Fruit fly (Drosophila melanogaster) whole organism, embryonic: ENCODE results near the gene CG10445.

Source experiments
- Awh ChIP-seq: fragments of 200-800 bp; sonication (Bioruptor generic); IDR thresholded peaks from 2 replicates; pipeline ENCODE4, ENCODE4 v1.3.6; 2022; ENCODE audit warnings: missing biosample characterization, missing genetic modification characterization
- CG10431 ChIP-seq: fragments of 200-800 bp; sonication (Bioruptor generic); optimal IDR thresholded peaks from 3 replicates; lab custom pipeline; 2018; ENCODE audit warnings: missing biosample characterization, mild to moderate bottlenecking, missing genetic modification characterization
- CG10543 ChIP-seq: fragments of 200-800 bp; sonication (Bioruptor generic); optimal IDR thresholded peaks from 3 replicates; lab custom pipeline; 2017; ENCODE audit warnings: missing biosample characterization, mild to moderate bottlenecking, missing genetic modification characterization, moderate library complexity
- CG10654 ChIP-seq: fragments of 200-800 bp; sonication (Bioruptor generic); optimal IDR thresholded peaks from 2 replicates; lab custom pipeline; 2016; ENCODE audit warnings: missing biosample characterization, missing genetic modification characterization
- CG11696 ChIP-seq: fragments of 200-800 bp; sonication (Bioruptor generic); IDR thresholded peaks from 2 replicates; pipeline ENCODE4 v1.3.6; 2022; ENCODE audit warnings: missing biosample characterization, missing genetic modification characterization
- CG12071 ChIP-seq: fragments of 200-800 bp; sonication (Bioruptor generic); optimal IDR thresholded peaks from 3 replicates; lab custom pipeline; 2018; ENCODE audit warnings: missing biosample characterization, mild to moderate bottlenecking, missing genetic modification characterization
- CG12219 ChIP-seq: fragments of 200-800 bp; sonication (Bioruptor generic); optimal IDR thresholded peaks from 3 replicates; lab custom pipeline; 2018; ENCODE audit warnings: missing biosample characterization, mild to moderate bottlenecking, missing genetic modification characterization
- CG1529 ChIP-seq: fragments of 200-800 bp; sonication (Bioruptor generic); optimal IDR thresholded peaks from 3 replicates; lab custom pipeline; 2018; ENCODE audit warnings: missing biosample characterization, missing genetic modification characterization
- CG18262 ChIP-seq: fragments of 200-800 bp; optimal IDR thresholded peaks from 3 replicates; lab custom pipeline; 2019; ENCODE audit warnings: missing biosample characterization, mild to moderate bottlenecking, missing genetic modification characterization, moderate library complexity
- CG30431 ChIP-seq: fragments of 200-800 bp; sonication (Bioruptor generic); optimal IDR thresholded peaks from 2 replicates; lab custom pipeline; 2017; ENCODE audit warnings: missing biosample characterization, missing genetic modification characterization
- CG31224 ChIP-seq: fragments of 200-800 bp; sonication (Bioruptor generic); IDR thresholded peaks from 2 replicates; pipeline ENCODE4 v1.3.6; 2022; ENCODE audit warnings: missing biosample characterization, missing genetic modification characterization
- CG34422 ChIP-seq: fragments of 200-800 bp; sonication (Bioruptor generic); IDR thresholded peaks from 3 replicates; pipeline ENCODE4 v1.3.6; 2022; ENCODE audit warnings: missing biosample characterization, missing genetic modification characterization
- CG4360 ChIP-seq: fragments of 200-800 bp; sonication (Bioruptor generic); IDR thresholded peaks from 2 replicates; pipeline ENCODE4 v1.3.6; 2022; ENCODE audit warnings: missing biosample characterization, missing genetic modification characterization
- CG4424 ChIP-seq: fragments of 200-800 bp; sonication (Bioruptor generic); optimal IDR thresholded peaks from 3 replicates; lab custom pipeline; 2016; ENCODE audit warnings: missing biosample characterization, missing genetic modification characterization
- CG5953 ChIP-seq: fragments of 200-800 bp; sonication (Bioruptor generic); IDR thresholded peaks from 2 replicates; pipeline ENCODE4 v1.3.6; 2022; ENCODE audit warnings: missing biosample characterization, missing genetic modification characterization
- CG8765 ChIP-seq: fragments of 200-800 bp; sonication (Bioruptor generic); IDR thresholded peaks from 2 replicates; pipeline ENCODE4 v1.3.6; 2022; ENCODE audit warnings: missing biosample characterization, missing genetic modification characterization
- CG9437 ChIP-seq: fragments of 200-800 bp; sonication (Bioruptor generic); optimal IDR thresholded peaks from 2 replicates; lab custom pipeline; 2018; ENCODE audit warnings: missing biosample characterization, mild to moderate bottlenecking, missing genetic modification characterization
- CG9817 ChIP-seq: fragments of 200-800 bp; sonication (Bioruptor generic); optimal IDR thresholded peaks from 2 replicates; lab custom pipeline; 2018; ENCODE audit warnings: missing biosample characterization, mild to moderate bottlenecking, missing genetic modification characterization, moderate library complexity
- CHES-1-like ChIP-seq: fragments of 200-800 bp; sonication (Bioruptor generic); optimal IDR thresholded peaks from 2 replicates; lab custom pipeline; 2016; ENCODE audit warnings: missing biosample characterization, missing genetic modification characterization
- CkIIα-i1 ChIP-seq: fragments of 200-800 bp; sonication (Bioruptor generic); IDR thresholded peaks from 2 replicates; pipeline ENCODE4 v1.3.6; 2022; ENCODE audit warnings: missing biosample characterization, missing genetic modification characterization
- Lpt ChIP-seq: fragments of >200 bp; optimal IDR thresholded peaks from 2 replicates; lab custom pipeline; 2018; ENCODE audit warnings: missing biosample characterization, missing genetic modification characterization
- Mes4 ChIP-seq: fragments of 200-800 bp; sonication (Bioruptor generic); optimal IDR thresholded peaks from 2 replicates; lab custom pipeline; 2016; ENCODE audit warnings: missing biosample characterization, missing genetic modification characterization
- NFAT ChIP-seq: fragments of 200-800 bp; sonication (Bioruptor generic); IDR thresholded peaks from 2 replicates; pipeline ENCODE4 v1.3.6; 2022; ENCODE audit warnings: missing biosample characterization, missing genetic modification characterization
- PHDP ChIP-seq: fragments of 200-800 bp; sonication (Bioruptor generic); optimal IDR thresholded peaks from 3 replicates; lab custom pipeline; 2018; ENCODE audit warnings: missing biosample characterization, mild to moderate bottlenecking, missing genetic modification characterization, moderate library complexity
- Poxn ChIP-seq: fragments of 200-800 bp; sonication (Bioruptor generic); IDR thresholded peaks from 2 replicates; pipeline ENCODE4 v1.3.6; 2022; ENCODE audit warnings: missing biosample characterization, missing genetic modification characterization
- Rfx ChIP-seq: fragments of 200-800 bp; sonication (Bioruptor generic); IDR thresholded peaks from 2 replicates; pipeline ENCODE4 v1.3.6; 2022; ENCODE audit warnings: missing biosample characterization, missing genetic modification characterization
- Spps ChIP-seq: fragments of 200-800 bp; sonication (Bioruptor generic); optimal IDR thresholded peaks from 2 replicates; lab custom pipeline; 2018; ENCODE audit warnings: missing biosample characterization, mild to moderate bottlenecking, missing genetic modification characterization
- bab2 ChIP-seq: fragments of 200-800 bp; sonication (Bioruptor generic); optimal IDR thresholded peaks from 2 replicates; lab custom pipeline; 2016; ENCODE audit warnings: missing biosample characterization, missing genetic modification characterization
- br ChIP-seq: fragments of >200 bp; optimal IDR thresholded peaks from 2 replicates; lab custom pipeline; 2017
- chn ChIP-seq: fragments of 200-800 bp; sonication (Bioruptor generic); optimal IDR thresholded peaks from 2 replicates; lab custom pipeline; 2016; ENCODE audit warnings: missing biosample characterization, missing genetic modification characterization
- corto ChIP-seq: fragments of 200-800 bp; sonication (Bioruptor generic); optimal IDR thresholded peaks from 2 replicates; lab custom pipeline; 2016; ENCODE audit warnings: missing biosample characterization, mild to moderate bottlenecking, missing genetic modification characterization, moderate library complexity
- croc ChIP-seq: fragments of 200-800 bp; sonication (Bioruptor generic); conservative IDR thresholded peaks from 3 replicates; pipeline ENCODE4 v1.3.6; 2022; ENCODE audit warnings: missing biosample characterization, missing genetic modification characterization
- crp ChIP-seq, 2 experiments: fragments of 200-800 bp; sonication (Bioruptor generic); optimal IDR thresholded peaks; 2 replicates in 1 of 2; 3 replicates in 1 of 2; lab custom pipeline; 2017; ENCODE audit warnings: missing biosample characterization in 2 of 2, missing genetic modification characterization in 2 of 2, mild to moderate bottlenecking in 1 of 2, moderate library complexity in 1 of 2
- cwo ChIP-seq: fragments of 200-800 bp; sonication (Bioruptor generic); optimal IDR thresholded peaks from 3 replicates; lab custom pipeline; 2017; ENCODE audit warnings: missing biosample characterization, missing genetic modification characterization, mild to moderate bottlenecking, moderate library complexity, missing genetic modification reagents
- dimm ChIP-seq: fragments of 200-800 bp; sonication (Bioruptor generic); IDR thresholded peaks from 2 replicates; pipeline ENCODE4 v1.3.6; 2022; ENCODE audit warnings: missing biosample characterization, missing genetic modification characterization
- ems ChIP-seq: fragments of 200-800 bp; sonication (Bioruptor generic); optimal IDR thresholded peaks from 3 replicates; lab custom pipeline; 2016; ENCODE audit warnings: missing biosample characterization, missing genetic modification characterization
- fru ChIP-seq: fragments of >200 bp; optimal IDR thresholded peaks from 2 replicates; lab custom pipeline; 2017
- gsb-n ChIP-seq: fragments of 200-800 bp; sonication (Bioruptor generic); optimal IDR thresholded peaks from 3 replicates; lab custom pipeline; 2018; ENCODE audit warnings: missing biosample characterization, mild to moderate bottlenecking, missing genetic modification characterization
- ken ChIP-seq: fragments of 200-800 bp; sonication (Bioruptor generic); IDR thresholded peaks from 3 replicates; pipeline ENCODE4 v1.3.6; 2022; ENCODE audit warnings: missing biosample characterization, missing genetic modification characterization
- mam ChIP-seq: fragments of 200-800 bp; sonication (Bioruptor generic); optimal IDR thresholded peaks from 3 replicates; lab custom pipeline; 2016; ENCODE audit warnings: missing biosample characterization, missing genetic modification characterization
- nau ChIP-seq: fragments of 200-800 bp; sonication (Bioruptor generic); optimal IDR thresholded peaks from 3 replicates; lab custom pipeline; 2017; ENCODE audit warnings: missing biosample characterization, mild to moderate bottlenecking, missing genetic modification characterization, missing genetic modification reagents
- nom ChIP-seq: fragments of 200-800 bp; sonication (Bioruptor generic); optimal IDR thresholded peaks from 2 replicates; lab custom pipeline; 2017; ENCODE audit warnings: missing biosample characterization, missing genetic modification characterization, mild to moderate bottlenecking, moderate library complexity, missing genetic modification reagents
- p53 ChIP-seq: fragments of 200-800 bp; sonication (Bioruptor generic); optimal IDR thresholded peaks from 2 replicates; lab custom pipeline; 2016; ENCODE audit warnings: missing biosample characterization, missing genetic modification characterization
- rib ChIP-seq: fragments of 200-800 bp; sonication (Bioruptor generic); IDR thresholded peaks from 2 replicates; pipeline ENCODE4 v1.3.6; 2022; ENCODE audit warnings: missing biosample characterization, missing genetic modification characterization
- shn ChIP-seq: fragments of 200-800 bp; sonication (Bioruptor generic); optimal IDR thresholded peaks from 3 replicates; lab custom pipeline; 2016; ENCODE audit warnings: missing biosample characterization, missing genetic modification characterization
- sisA ChIP-seq: fragments of 200-800 bp; sonication (Bioruptor generic); IDR thresholded peaks from 2 replicates; pipeline ENCODE4 v1.3.6; 2022; ENCODE audit warnings: missing biosample characterization, missing genetic modification characterization
- slbo ChIP-seq: fragments of 200-800 bp; sonication (Bioruptor generic); IDR thresholded peaks from 2 replicates; pipeline ENCODE4 v1.3.6; 2022; ENCODE audit warnings: missing biosample characterization, missing genetic modification characterization
- sqz ChIP-seq: fragments of 200-800 bp; sonication (Bioruptor generic); optimal IDR thresholded peaks from 3 replicates; lab custom pipeline; 2018; ENCODE audit warnings: missing biosample characterization, mild to moderate bottlenecking, missing genetic modification characterization
- tgo ChIP-seq: fragments of 200-800 bp; sonication (Bioruptor generic); IDR thresholded peaks from 3 replicates; pipeline ENCODE4 v1.3.6; 2022; ENCODE audit warnings: missing biosample characterization, missing genetic modification characterization
- twi ChIP-seq: fragments of 200-800 bp; optimal IDR thresholded peaks from 2 replicates; lab custom pipeline; 2019; ENCODE audit warnings: missing biosample characterization, mild to moderate bottlenecking, missing genetic modification characterization, moderate library complexity
- tx ChIP-seq: fragments of 200-800 bp; sonication (Bioruptor generic); optimal IDR thresholded peaks from 2 replicates; lab custom pipeline; 2016; ENCODE audit warnings: missing biosample characterization, missing genetic modification characterization
- zfh1 ChIP-seq: fragments of 200-800 bp; sonication (Bioruptor generic); IDR thresholded peaks from 3 replicates; pipeline ENCODE4 v1.3.6; 2022; ENCODE audit warnings: missing biosample characterization, missing genetic modification characterization

The CG10445 gene

DNA sequence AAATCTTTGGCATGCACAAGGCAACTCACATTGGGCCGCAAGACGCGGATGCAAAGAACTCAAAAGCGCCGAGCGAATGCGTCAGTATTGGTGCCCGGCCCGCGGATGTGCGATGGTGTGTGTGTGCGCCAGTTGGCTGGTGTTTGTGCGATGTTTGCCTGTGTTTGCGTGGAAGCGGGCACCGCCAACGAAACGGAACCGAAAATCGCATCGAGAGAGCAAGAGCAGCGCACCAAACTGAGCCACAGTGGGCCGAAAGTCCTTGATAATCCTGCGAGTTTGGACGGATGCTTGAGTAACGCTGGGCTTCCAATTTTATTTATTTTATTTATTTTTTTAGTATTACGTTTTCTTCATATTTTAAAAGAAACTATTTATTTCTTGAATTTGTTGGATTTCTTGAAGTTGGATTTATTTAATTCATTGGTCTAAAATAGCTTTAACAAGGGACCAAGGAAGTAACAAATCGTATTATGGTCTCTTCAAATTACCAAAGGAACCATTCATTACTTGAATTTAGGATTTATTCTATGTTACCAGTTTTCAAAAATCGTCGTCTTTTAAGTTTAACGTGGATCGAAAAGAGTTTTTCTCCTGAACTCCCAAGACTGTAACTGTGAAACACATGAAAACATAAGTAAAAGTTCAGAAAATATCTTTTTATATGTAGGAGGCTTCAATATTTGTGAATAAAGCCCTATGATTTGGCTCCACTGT is 42.8 kb upstream of the CG10445 start (continued):
- TF ChIP-seq fru (no peak), sisA (GFP tag; lab: Robert Waterston, UW) (0 out of 2 replicates have a peak, but pooled peaks have one; percentile 39), CG1529 (GFP tag; lab: Kevin White, UChicago) (peak; percentile 55), slbo (no peak), CG11696 (GFP tag; lab: Robert Waterston, UW) (no peak), CG10654 (peak; percentile 3), Lpt (no peak), br (no peak), rib (GFP tag; lab: Robert Waterston, UW) (no peak; the same call in 1 of the 2 replicates), NFAT (GFP tag; lab: Robert Waterston, UW) (no peak), PHDP (tag; lab: Kevin White, UChicago) (no peak), CG4424 (peak; percentile 76), Awh (GFP tag; lab: Robert Waterston, UW) (no peak), tgo (GFP tag; lab: Robert Waterston, UW) (no peak), bab2 (GFP tag; lab: Kevin White, UChicago) (no peak), ems (GFP tag; lab: Kevin White, UChicago) (no peak), CG10543 (GFP tag; lab: Kevin White, UChicago) (no peak), corto (GFP tag; lab: Kevin White, UChicago) (no peak), sqz (GFP tag; lab: Kevin White, UChicago) (peak; percentile 45), shn (no peak), CG5953 (GFP tag; lab: Robert Waterston, UW) (peak; percentile 46; the same call in 1 of the 2 replicates), CG9437 (GFP tag; lab: Kevin White, UChicago) (peak; percentile 76), CG31224 (GFP tag; lab: Robert Waterston, UW) (no peak), zfh1 (GFP tag; lab: Robert Waterston, UW) (peak; percentile 57; the same call in 1 of the 3 replicates), tx (no peak), crp (GFP tag; optimal IDR thresholded peaks at IDR 0.05; lab: Kevin White, UChicago) (no peak), CG18262 (tag; lab: Kevin White, UChicago) (peak; percentile 92), CG34422 (GFP tag; lab: Robert Waterston, UW) (no peak), p53 (GFP tag; lab: Kevin White, UChicago) (no peak), nom (no peak), Spps (tag; lab: Kevin White, UChicago) (peak; percentile 34), gsb-n (peak; percentile 29), twi (tag; lab: Kevin White, UChicago) (peak; percentile 31), nau (GFP tag; lab: Kevin White, UChicago) (no peak), cwo (GFP tag; lab: Kevin White, UChicago) (no peak), CG8765 (GFP tag; lab: Robert Waterston, UW) (peak; percentile 59; the same call in 1 of the 2 replicates), mam (GFP tag; lab: Kevin White, UChicago) (no peak), CHES-1-like (GFP tag; lab: Kevin White, UChicago) (no peak), dimm (GFP tag; lab: Robert Waterston, UW) (no peak), CkIIα-i1 (GFP tag; lab: Robert Waterston, UW) (no peak), CG4360 (peak; percentile 47), CG12071 (GFP tag; lab: Kevin White, UChicago) (no peak), croc (peak; percentile 61; the same call in 2 of the 3 replicates), CG9817 (tag; lab: Kevin White, UChicago) (no peak), CG12219 (GFP tag; lab: Kevin White, UChicago) (no peak), CG10431 (GFP tag; lab: Kevin White, UChicago) (peak; percentile 47), Mes4 (GFP tag; lab: Kevin White, UChicago) (no peak), Rfx (no peak), CG30431 (GFP tag; lab: Kevin White, UChicago) (peak; percentile 51), ken (no peak), Poxn (no peak), chn (peak; percentile 11)
